Fruit fly (Drosophila melanogaster) whole organism, embryonic: ENCODE measurements around the gene CG2794.

Experiments
- CG14667 ChIP-seq: fragments of 200-800 bp; sonication (Bioruptor generic); IDR thresholded peaks from 2 replicates; pipeline ENCODE4 v1.3.6; 2022; ENCODE audit warnings: missing biosample characterization, missing genetic modification characterization
- CG15696 ChIP-seq: fragments of 200-800 bp; sonication (Bioruptor generic); optimal IDR thresholded peaks from 2 replicates; lab custom pipeline; 2019; ENCODE audit warnings: missing biosample characterization, mild to moderate bottlenecking, missing genetic modification characterization, moderate library complexity
- CG18599 ChIP-seq: fragments of 200-800 bp; sonication (Bioruptor generic); optimal IDR thresholded peaks from 3 replicates; lab custom pipeline; 2017; ENCODE audit warnings: missing biosample characterization, missing genetic modification characterization, mild to moderate bottlenecking, moderate library complexity, missing genetic modification reagents
- CG7928 ChIP-seq: fragments of 200-800 bp; sonication (Bioruptor generic); optimal IDR thresholded peaks from 2 replicates; lab custom pipeline; 2017; ENCODE audit warnings: missing biosample characterization, mild to moderate bottlenecking, missing genetic modification characterization
- Dref ChIP-seq: fragments of 200-800 bp; sonication (Bioruptor generic); IDR thresholded peaks from 2 replicates; pipeline ENCODE4 v1.3.6; 2022; ENCODE audit warnings: missing biosample characterization, missing genetic modification characterization
- Hr51 ChIP-seq, 2 experiments: fragments of 200-800 bp; sonication (Bioruptor generic); optimal IDR thresholded peaks; 2 replicates in 1 of 2; 3 replicates in 1 of 2; lab custom pipeline; 2016 to 2018; ENCODE audit warnings: missing biosample characterization in 2 of 2, missing genetic modification characterization in 2 of 2, mild to moderate bottlenecking in 1 of 2, moderate library complexity in 1 of 2
- Hsf ChIP-seq: fragments of 200-800 bp; sonication (Bioruptor generic); optimal IDR thresholded peaks from 3 replicates; lab custom pipeline; 2016; ENCODE audit warnings: missing biosample characterization, missing genetic modification characterization
- aop ChIP-seq: fragments of 200-800 bp; sonication (Bioruptor generic); IDR thresholded peaks from 2 replicates; pipeline ENCODE4 v1.3.6; 2022; ENCODE audit warnings: missing biosample characterization, missing genetic modification characterization
- emc ChIP-seq: fragments of 200-800 bp; sonication (Bioruptor generic); optimal IDR thresholded peaks from 2 replicates; lab custom pipeline; 2016; ENCODE audit warnings: missing biosample characterization, missing genetic modification characterization
- kah ChIP-seq: fragments of 200-800 bp; sonication (Bioruptor generic); optimal IDR thresholded peaks from 2 replicates; lab custom pipeline; 2018; ENCODE audit warnings: missing biosample characterization, mild to moderate bottlenecking, missing genetic modification characterization
- klu ChIP-seq: fragments of 200-800 bp; sonication (Bioruptor generic); IDR thresholded peaks from 2 replicates; pipeline ENCODE4 v1.3.6; 2022; ENCODE audit warnings: missing biosample characterization, missing genetic modification characterization
- sisA ChIP-seq: fragments of 200-800 bp; sonication (Bioruptor generic); IDR thresholded peaks from 2 replicates; pipeline ENCODE4 v1.3.6; 2022; ENCODE audit warnings: missing biosample characterization, missing genetic modification characterization

dm6 chr2L:606952-607351 is 43.0 kb downstream of the CG2794 start:
- no peak for TF ChIP-seq emc
- no peak for TF ChIP-seq klu (GFP tag; lab: Robert Waterston, UW)
- TF ChIP-seq Dref (GFP tag; lab: Robert Waterston, UW) = no peak
- no peak for TF ChIP-seq CG7928 (GFP tag; lab: Kevin White, UChicago)
- TF ChIP-seq Hsf = no peak
- TF ChIP-seq aop (GFP tag; lab: Robert Waterston, UW) = no peak
- no peak for TF ChIP-seq kah
- TF ChIP-seq CG18599 (GFP tag; lab: Kevin White, UChicago) = no peak
- TF ChIP-seq sisA (GFP tag; lab: Robert Waterston, UW) = no peak
- TF ChIP-seq Hr51 (GFP tag; optimal IDR thresholded peaks at IDR 0.05; lab: Kevin White, UChicago) = no peak
- TF ChIP-seq CG15696 = no peak
- TF ChIP-seq CG14667 = no peak
